Fruit fly (Drosophila melanogaster) whole organism, embryonic: Measurements from ENCODE around the gene CG31743.

Source experiments
- Asciz ChIP-seq: fragments of 200-800 bp; sonication (Bioruptor generic); optimal IDR thresholded peaks from 2 replicates; lab custom pipeline; 2017; ENCODE audit warnings: missing biosample characterization, mild to moderate bottlenecking, missing genetic modification characterization, missing genetic modification reagents
- CG10209 ChIP-seq: fragments of 200-800 bp; sonication (Bioruptor generic); optimal IDR thresholded peaks from 3 replicates; lab custom pipeline; 2017; ENCODE audit warnings: missing biosample characterization, mild to moderate bottlenecking, missing genetic modification characterization, missing genetic modification reagents
- CG10274 ChIP-seq: fragments of 200-800 bp; sonication (Bioruptor generic); optimal IDR thresholded peaks from 3 replicates; lab custom pipeline; 2017; ENCODE audit warnings: missing biosample characterization, mild to moderate bottlenecking, missing genetic modification characterization
- CG14050 ChIP-seq: fragments of 200-800 bp; sonication (Bioruptor generic); IDR thresholded peaks from 3 replicates; pipeline ENCODE4 v1.3.6; 2022; ENCODE audit warnings: missing biosample characterization, missing genetic modification characterization
- CG3726 ChIP-seq: fragments of 200-800 bp; sonication (Bioruptor generic); IDR thresholded peaks from 3 replicates; pipeline ENCODE4, ENCODE4 v1.3.6; 2022; ENCODE audit warnings: missing biosample characterization, missing genetic modification characterization
- CG4360 ChIP-seq: fragments of 200-800 bp; sonication (Bioruptor generic); IDR thresholded peaks from 2 replicates; pipeline ENCODE4 v1.3.6; 2022; ENCODE audit warnings: missing biosample characterization, missing genetic modification characterization
- CG8388 ChIP-seq: fragments of 200-800 bp; sonication (Bioruptor generic); optimal IDR thresholded peaks from 2 replicates; lab custom pipeline; 2019; ENCODE audit warnings: missing biosample characterization, mild to moderate bottlenecking, missing genetic modification characterization, moderate library complexity
- HLH3B ChIP-seq: fragments of 200-800 bp; sonication (Bioruptor generic); IDR thresholded peaks from 2 replicates; pipeline ENCODE4 v1.3.6; 2022; ENCODE audit warnings: missing biosample characterization, missing genetic modification characterization
- Hr39 ChIP-seq: fragments of >200 bp; optimal IDR thresholded peaks from 2 replicates; lab custom pipeline; 2017
- NFAT ChIP-seq: fragments of 200-800 bp; sonication (Bioruptor generic); IDR thresholded peaks from 2 replicates; pipeline ENCODE4 v1.3.6; 2022; ENCODE audit warnings: missing biosample characterization, missing genetic modification characterization
- gfzf ChIP-seq: fragments of 200-800 bp; sonication (Bioruptor generic); optimal IDR thresholded peaks from 2 replicates; lab custom pipeline; 2016; ENCODE audit warnings: missing biosample characterization, mild to moderate bottlenecking, missing genetic modification characterization, moderate library complexity
- nerfin-1 ChIP-seq: fragments of 200-800 bp; sonication (Bioruptor generic); optimal IDR thresholded peaks from 3 replicates; lab custom pipeline; 2019; ENCODE audit warnings: missing biosample characterization, mild to moderate bottlenecking, missing genetic modification characterization, moderate library complexity
- otp ChIP-seq: fragments of 200-800 bp; sonication (Bioruptor generic); IDR thresholded peaks from 3 replicates; pipeline ENCODE4, ENCODE4 v1.3.6; 2022; ENCODE audit warnings: missing biosample characterization, missing genetic modification characterization
- seq ChIP-seq: fragments of 200-800 bp; sonication (Bioruptor generic); IDR thresholded peaks from 2 replicates; pipeline ENCODE4 v1.3.6; 2022; ENCODE audit warnings: missing biosample characterization, missing genetic modification characterization

DNA sequence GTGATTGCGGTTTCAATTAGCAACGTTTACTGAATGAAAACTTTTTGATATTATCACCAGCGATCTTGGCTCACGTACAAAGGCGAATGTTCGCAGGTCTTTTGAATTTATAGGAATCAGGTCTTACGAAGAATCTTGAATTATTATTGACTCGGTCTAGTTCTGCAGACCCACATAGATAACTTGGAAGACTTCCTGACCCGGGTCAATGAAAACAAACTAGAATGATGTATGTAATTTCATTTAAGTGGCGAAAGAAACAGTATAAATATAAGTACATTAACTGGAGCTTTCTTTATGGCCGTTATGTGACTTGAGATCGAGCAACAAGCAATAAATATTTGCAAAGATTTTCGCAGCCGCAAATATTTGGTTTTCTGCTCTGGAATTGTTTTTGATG is 44.9 kb upstream of the CG31743 start, which contains the start of gene CG13282:
- TF ChIP-seq Hr39 (lab: Kevin White, UChicago) = no peak
- no peak for TF ChIP-seq CG14050 (GFP tag; lab: Robert Waterston, UW)
- TF ChIP-seq CG3726 (GFP tag; lab: Robert Waterston, UW) = no peak
- no peak for TF ChIP-seq Asciz (GFP tag; lab: Kevin White, UChicago)
- TF ChIP-seq HLH3B (GFP tag; lab: Robert Waterston, UW) = no peak
- TF ChIP-seq nerfin-1 (tag; lab: Kevin White, UChicago) = no peak
- TF ChIP-seq CG10209 (GFP tag; lab: Kevin White, UChicago) = no peak
- no peak for TF ChIP-seq otp
- TF ChIP-seq CG10274 (GFP tag; lab: Kevin White, UChicago) = no peak
- no peak for TF ChIP-seq seq (GFP tag; lab: Robert Waterston, UW)
- no peak for TF ChIP-seq CG8388 (GFP tag; lab: Kevin White, UChicago)
- no peak for TF ChIP-seq NFAT
- no peak for TF ChIP-seq gfzf (GFP tag; lab: Kevin White, UChicago)
- no peak for TF ChIP-seq CG4360 (GFP tag; lab: Robert Waterston, UW)
